Fruit fly (Drosophila melanogaster) whole organism: Measurements from ENCODE around the gene Ciz1.

Experiments
- CG8478 ChIP-seq: fragments of >200 bp; optimal IDR thresholded peaks from 2 replicates; lab custom pipeline; 2018; ENCODE audit warnings: inconsistent platforms
- Dll ChIP-seq: fragments of >200 bp; optimal IDR thresholded peaks from 2 replicates; lab custom pipeline; 2017
- usp ChIP-seq: fragments of >200 bp; optimal IDR thresholded peaks from 2 replicates; lab custom pipeline; 2017; ENCODE audit warnings: missing biosample characterization, missing genetic modification characterization, mixed read lengths

DNA sequence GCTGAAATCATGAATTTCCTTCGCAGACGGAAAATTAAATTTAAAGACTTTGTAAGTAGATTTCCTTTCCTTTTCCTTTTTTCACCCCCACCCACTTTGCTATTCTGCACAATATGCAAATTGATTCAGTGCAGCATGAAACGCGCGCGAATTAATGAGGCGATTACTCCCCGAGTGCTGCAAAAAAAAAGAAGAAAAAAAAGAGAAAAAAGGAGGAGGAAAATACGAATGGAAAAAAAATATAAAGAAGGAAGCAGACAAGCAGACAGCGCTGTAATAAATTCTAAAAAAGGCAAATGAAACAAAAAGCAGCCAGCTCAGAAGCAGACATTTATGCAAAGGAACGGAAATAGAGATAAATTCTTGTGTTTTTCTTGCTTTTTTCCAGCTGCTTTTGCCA, 15.7 kb upstream of the Ciz1 start:
- TF ChIP-seq CG8478 (lab: Kevin White, UChicago) (no peak), Dll (lab: Kevin White, UChicago) (no peak), usp (no peak)
